Fruit fly (Drosophila melanogaster) whole organism, embryonic: ENCODE data around the gene CG42535.
A peak's percentile ranks its signal among the peaks of the same experiment; 100 is the strongest.

Experiments used
- ATbp ChIP-seq: fragments of 200-800 bp; sonication (Bioruptor generic); optimal IDR thresholded peaks from 2 replicates; lab custom pipeline; 2017; ENCODE audit warnings: missing biosample characterization, mild to moderate bottlenecking, missing genetic modification characterization, missing genetic modification reagents
- Abd-B ChIP-seq: fragments of 200-800 bp; sonication (Bioruptor generic); optimal IDR thresholded peaks from 2 replicates; lab custom pipeline; 2018; ENCODE audit warnings: missing biosample characterization, mild to moderate bottlenecking, missing genetic modification characterization, moderate library complexity
- CG11398 ChIP-seq: fragments of 200-800 bp; sonication (Bioruptor generic); optimal IDR thresholded peaks from 2 replicates; lab custom pipeline; 2016; ENCODE audit warnings: missing biosample characterization, missing genetic modification characterization
- CG12071 ChIP-seq: fragments of 200-800 bp; sonication (Bioruptor generic); optimal IDR thresholded peaks from 3 replicates; lab custom pipeline; 2018; ENCODE audit warnings: missing biosample characterization, mild to moderate bottlenecking, missing genetic modification characterization
- CG12104 ChIP-seq: fragments of 200-800 bp; sonication (Bioruptor generic); optimal IDR thresholded peaks from 3 replicates; lab custom pipeline; 2016; ENCODE audit warnings: missing biosample characterization, missing genetic modification characterization
- CG13624 ChIP-seq: fragments of 200-800 bp; sonication (Bioruptor generic); optimal IDR thresholded peaks from 2 replicates; lab custom pipeline; 2016; ENCODE audit warnings: missing biosample characterization, missing genetic modification characterization
- CG14441 ChIP-seq: fragments of 200-800 bp; sonication (Bioruptor generic); IDR thresholded peaks from 2 replicates; pipeline ENCODE4 v1.3.6; 2022; ENCODE audit warnings: missing biosample characterization, missing genetic modification characterization
- CG15514 ChIP-seq: fragments of 200-800 bp; sonication (Bioruptor generic); optimal IDR thresholded peaks from 3 replicates; lab custom pipeline; 2017; ENCODE audit warnings: missing biosample characterization, missing genetic modification characterization, mild to moderate bottlenecking, moderate library complexity, missing genetic modification reagents
- CG1603 ChIP-seq: fragments of 200-800 bp; sonication (Bioruptor generic); optimal IDR thresholded peaks from 2 replicates; lab custom pipeline; 2019; ENCODE audit warnings: missing biosample characterization, mild to moderate bottlenecking, missing genetic modification characterization, moderate library complexity
- CG16815 ChIP-seq: fragments of 200-800 bp; sonication (Bioruptor generic); optimal IDR thresholded peaks from 3 replicates; lab custom pipeline; 2017; ENCODE audit warnings: missing biosample characterization, mild to moderate bottlenecking, missing genetic modification characterization
- CG17385 ChIP-seq: fragments of 200-800 bp; sonication (Bioruptor generic); optimal IDR thresholded peaks from 3 replicates; lab custom pipeline; 2018; ENCODE audit warnings: missing biosample characterization, mild to moderate bottlenecking, missing genetic modification characterization
- CG1832 ChIP-seq: fragments of 200-800 bp; sonication (Bioruptor generic); optimal IDR thresholded peaks from 2 replicates; lab custom pipeline; 2017; ENCODE audit warnings: missing biosample characterization, mild to moderate bottlenecking, missing genetic modification characterization, inconsistent platforms
- CG2202 ChIP-seq: fragments of 200-800 bp; sonication (Bioruptor generic); optimal IDR thresholded peaks from 2 replicates; lab custom pipeline; 2018; ENCODE audit warnings: missing biosample characterization, mild to moderate bottlenecking, missing genetic modification characterization
- CG4360 ChIP-seq: fragments of 200-800 bp; sonication (Bioruptor generic); IDR thresholded peaks from 2 replicates; pipeline ENCODE4 v1.3.6; 2022; ENCODE audit warnings: missing biosample characterization, missing genetic modification characterization
- CG5180 ChIP-seq: fragments of 200-800 bp; sonication (Bioruptor generic); optimal IDR thresholded peaks from 3 replicates; lab custom pipeline; 2017; ENCODE audit warnings: missing biosample characterization, missing genetic modification characterization, mild to moderate bottlenecking, moderate library complexity, missing genetic modification reagents
- CG5245 ChIP-seq: fragments of 200-800 bp; sonication (Bioruptor generic); optimal IDR thresholded peaks from 3 replicates; lab custom pipeline; 2016; ENCODE audit warnings: missing biosample characterization, missing genetic modification characterization
- CG6175 ChIP-seq: fragments of 200-800 bp; sonication (Bioruptor generic); IDR thresholded peaks from 3 replicates; pipeline ENCODE4 v1.3.6; 2022; ENCODE audit warnings: missing biosample characterization, missing genetic modification characterization
- CG6791 ChIP-seq: fragments of 200-800 bp; sonication (Bioruptor generic); IDR thresholded peaks from 3 replicates; pipeline ENCODE4 v1.3.6; 2022; ENCODE audit warnings: missing biosample characterization, missing genetic modification characterization; ENCODE audit not compliant: partially characterized antibody
- CG8478 ChIP-seq: fragments of >200 bp; optimal IDR thresholded peaks from 2 replicates; lab custom pipeline; 2018
- CG9437 ChIP-seq: fragments of 200-800 bp; sonication (Bioruptor generic); optimal IDR thresholded peaks from 2 replicates; lab custom pipeline; 2018; ENCODE audit warnings: missing biosample characterization, mild to moderate bottlenecking, missing genetic modification characterization
- D19B ChIP-seq: fragments of 200-800 bp; sonication (Bioruptor generic); optimal IDR thresholded peaks from 2 replicates; lab custom pipeline; 2017; ENCODE audit warnings: missing biosample characterization, mild to moderate bottlenecking, missing genetic modification characterization
- Dip2 ChIP-seq: fragments of 200-800 bp; sonication (Bioruptor generic); IDR thresholded peaks from 2 replicates; pipeline ENCODE4 v1.3.6; 2022; ENCODE audit warnings: missing biosample characterization, missing genetic modification characterization
- Ets65A ChIP-seq: fragments of 200-800 bp; sonication (Bioruptor generic); peaks from one replicate; lab custom pipeline; 2016; ENCODE audit warnings: missing biosample characterization, missing genetic modification characterization
- Hr78 ChIP-seq, 2 experiments: fragments of 200-800 bp in 1 of 2; fragments of >200 bp in 1 of 2; sonication (Bioruptor generic) in 1 of 2; optimal IDR thresholded peaks; 2 replicates each; lab custom pipeline; 2017 to 2019; ENCODE audit warnings: missing biosample characterization in 2 of 2, missing genetic modification characterization in 2 of 2, mild to moderate bottlenecking in 1 of 2, moderate library complexity in 1 of 2
- Oaz ChIP-seq: fragments of 200-800 bp; sonication (Bioruptor generic); IDR thresholded peaks from 2 replicates; pipeline ENCODE4 v1.3.6; 2022; ENCODE audit warnings: missing biosample characterization, missing genetic modification characterization
- PHDP ChIP-seq: fragments of 200-800 bp; sonication (Bioruptor generic); optimal IDR thresholded peaks from 3 replicates; lab custom pipeline; 2018; ENCODE audit warnings: missing biosample characterization, mild to moderate bottlenecking, missing genetic modification characterization, moderate library complexity
- Six4 ChIP-seq: fragments of 200-800 bp; sonication (Bioruptor generic); optimal IDR thresholded peaks from 2 replicates; lab custom pipeline; 2016; ENCODE audit warnings: missing biosample characterization, missing genetic modification characterization
- Stat92E ChIP-seq, 3 experiments: fragments of >200 bp in 2 of 3; fragments of 200-800 bp in 1 of 3; sonication (Bioruptor generic) in 1 of 3; optimal IDR thresholded peaks; 2 replicates each; lab custom pipeline; 2017 to 2019; ENCODE audit warnings: missing biosample characterization in 3 of 3, missing genetic modification characterization in 3 of 3, mild to moderate bottlenecking in 1 of 3, moderate library complexity in 1 of 3
- Trl ChIP-seq, 3 experiments: fragments of >200 bp in 2 of 3; fragments of 200-800 bp in 1 of 3; sonication (Bioruptor generic) in 1 of 3; optimal IDR thresholded peaks; 2 replicates in 1 of 3; 3 replicates in 2 of 3; lab custom pipeline; 2016 to 2017; ENCODE audit warnings: missing biosample characterization in 1 of 3, missing genetic modification characterization in 1 of 3
- amos ChIP-seq: fragments of 200-800 bp; sonication (Bioruptor generic); IDR thresholded peaks from 2 replicates; pipeline ENCODE4 v1.3.6; 2022; ENCODE audit warnings: missing biosample characterization, missing genetic modification characterization; ENCODE audit not compliant: partially characterized antibody
- bab2 ChIP-seq: fragments of 200-800 bp; sonication (Bioruptor generic); optimal IDR thresholded peaks from 2 replicates; lab custom pipeline; 2016; ENCODE audit warnings: missing biosample characterization, missing genetic modification characterization
- cad ChIP-seq: fragments of >200 bp; optimal IDR thresholded peaks from 2 replicates; lab custom pipeline; 2017; ENCODE audit warnings: missing biosample characterization, missing genetic modification characterization
- cg ChIP-seq: fragments of 200-800 bp; sonication (Bioruptor generic); optimal IDR thresholded peaks from 3 replicates; lab custom pipeline; 2019; ENCODE audit warnings: missing biosample characterization, mild to moderate bottlenecking, missing genetic modification characterization, moderate library complexity
- chinmo ChIP-seq: fragments of 200-800 bp; sonication (Bioruptor generic); IDR thresholded peaks from 4 replicates; pipeline ENCODE4 v1.3.6; 2022; ENCODE audit warnings: missing biosample characterization, missing genetic modification characterization; ENCODE audit not compliant: partially characterized antibody
- crol ChIP-seq: fragments of 200-800 bp; sonication (Bioruptor generic); IDR thresholded peaks from 2 replicates; pipeline ENCODE4 v1.3.6; 2022; ENCODE audit warnings: missing biosample characterization, missing genetic modification characterization
- cwo ChIP-seq: fragments of 200-800 bp; sonication (Bioruptor generic); optimal IDR thresholded peaks from 3 replicates; lab custom pipeline; 2017; ENCODE audit warnings: missing biosample characterization, missing genetic modification characterization, mild to moderate bottlenecking, moderate library complexity, missing genetic modification reagents
- eve ChIP-seq, 2 experiments: fragments of >200 bp; optimal IDR thresholded peaks; 2 replicates each; lab custom pipeline; 2017; ENCODE audit warnings: missing biosample characterization in 2 of 2, missing genetic modification characterization in 2 of 2
- gcm ChIP-seq: fragments of 200-800 bp; sonication (Bioruptor generic); optimal IDR thresholded peaks from 2 replicates; lab custom pipeline; 2019; ENCODE audit warnings: missing biosample characterization, mild to moderate bottlenecking, missing genetic modification characterization, moderate library complexity
- gsb-n ChIP-seq: fragments of 200-800 bp; sonication (Bioruptor generic); optimal IDR thresholded peaks from 3 replicates; lab custom pipeline; 2018; ENCODE audit warnings: missing biosample characterization, mild to moderate bottlenecking, missing genetic modification characterization
- insv ChIP-seq, 2 experiments: fragments of 200-800 bp; sonication (Bioruptor generic); optimal IDR thresholded peaks; 3 replicates each; lab custom pipeline; 2016 to 2018; ENCODE audit warnings: missing biosample characterization in 2 of 2, missing genetic modification characterization in 2 of 2
- kah ChIP-seq: fragments of 200-800 bp; sonication (Bioruptor generic); optimal IDR thresholded peaks from 2 replicates; lab custom pipeline; 2018; ENCODE audit warnings: missing biosample characterization, mild to moderate bottlenecking, missing genetic modification characterization
- mam ChIP-seq: fragments of 200-800 bp; sonication (Bioruptor generic); optimal IDR thresholded peaks from 3 replicates; lab custom pipeline; 2016; ENCODE audit warnings: missing biosample characterization, missing genetic modification characterization
- otp ChIP-seq: fragments of 200-800 bp; sonication (Bioruptor generic); IDR thresholded peaks from 3 replicates; pipeline ENCODE4, ENCODE4 v1.3.6; 2022; ENCODE audit warnings: missing biosample characterization, missing genetic modification characterization
- pnt ChIP-seq: fragments of 200-800 bp; sonication (Bioruptor generic); optimal IDR thresholded peaks from 3 replicates; lab custom pipeline; 2016; ENCODE audit warnings: missing biosample characterization, missing genetic modification characterization
- pros ChIP-seq: fragments of 200-800 bp; sonication (Bioruptor generic); optimal IDR thresholded peaks from 3 replicates; lab custom pipeline; 2019; ENCODE audit warnings: missing biosample characterization, mild to moderate bottlenecking, missing genetic modification characterization, moderate library complexity
- psq ChIP-seq: fragments of 200-800 bp; sonication (Bioruptor generic); optimal IDR thresholded peaks from 2 replicates; lab custom pipeline; 2017; ENCODE audit warnings: missing biosample characterization, missing genetic modification characterization
- ranshi ChIP-seq: fragments of 200-800 bp; sonication (Bioruptor generic); IDR thresholded peaks from 2 replicates; pipeline ENCODE4 v1.3.6; 2022; ENCODE audit warnings: missing biosample characterization, missing genetic modification characterization
- sens ChIP-seq: fragments of 200-800 bp; sonication (Bioruptor generic); peaks from one replicate; lab custom pipeline; 2016; ENCODE audit warnings: missing biosample characterization, missing genetic modification characterization
- sr ChIP-seq: fragments of 200-800 bp; sonication (Bioruptor generic); IDR thresholded peaks from 3 replicates; pipeline ENCODE4 v1.3.6; 2022; ENCODE audit warnings: missing biosample characterization, missing genetic modification characterization
- trem ChIP-seq: fragments of 200-800 bp; optimal IDR thresholded peaks from 3 replicates; lab custom pipeline; 2019; ENCODE audit warnings: missing biosample characterization, mild to moderate bottlenecking, missing genetic modification characterization, moderate library complexity

CG42535 gene

dm6 chr3L:10667341-10667740 is 36.6 kb upstream of the CG42535 start (continued):
- TF ChIP-seq cg (peak; percentile 77), CG2202 (no peak), sr (no peak), CG5180 (GFP tag; lab: Kevin White, UChicago) (no peak), PHDP (no peak), CG9437 (no peak), D19B (GFP tag; lab: Kevin White, UChicago) (no peak), trem (no peak), insv (GFP tag; optimal IDR thresholded peaks at IDR 0.05; lab: Kevin White, UChicago) (no peak), CG12104 (no peak), CG1603 (tag; lab: Kevin White, UChicago) (no peak), Six4 (GFP tag; lab: Kevin White, UChicago) (no peak), CG14441 (GFP tag; lab: Robert Waterston, UW) (no peak), CG17385 (GFP tag; lab: Kevin White, UChicago) (peak; percentile 45), CG16815 (GFP tag; lab: Kevin White, UChicago) (no peak)

DNA sequence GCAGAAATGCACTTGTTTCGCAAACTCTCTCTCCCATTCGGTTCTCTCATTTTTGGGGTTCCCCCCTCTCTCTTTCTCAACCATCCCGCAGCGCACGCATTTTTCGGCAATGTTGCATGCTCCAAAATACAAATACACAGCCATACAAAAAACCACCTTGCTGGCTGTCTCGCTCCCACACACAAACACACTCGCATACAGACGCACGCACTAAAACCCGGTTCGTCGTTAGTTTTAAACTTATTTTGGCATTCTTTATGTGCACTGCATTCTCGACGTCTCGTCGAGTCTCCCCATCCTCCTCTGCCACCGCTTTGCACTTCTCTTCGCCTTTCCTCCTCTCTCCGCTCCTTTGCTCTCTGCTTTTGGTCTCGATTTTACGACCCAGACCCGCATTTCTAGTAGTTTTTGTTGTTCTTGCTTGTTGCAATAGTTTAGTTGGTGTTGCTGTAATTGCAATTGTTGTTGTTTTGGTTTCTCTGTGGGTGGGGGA is 35.8 kb upstream of the CG42535 start:
- TF ChIP-seq mam: no peak
- TF ChIP-seq CG11398 (GFP tag; lab: Kevin White, UChicago): peak; percentile 0
- TF ChIP-seq Trl (optimal IDR thresholded peaks at IDR 0.05; lab: Kevin White, UChicago): peak; percentile 4 to 16
- no peak for TF ChIP-seq Trl (GFP tag; optimal IDR thresholded peaks at IDR 0.05; lab: Kevin White, UChicago)
- TF ChIP-seq Abd-B (GFP tag; lab: Kevin White, UChicago): no peak
- peak; percentile 20 for TF ChIP-seq Ets65A (GFP tag; lab: Kevin White, UChicago)
- no peak for TF ChIP-seq pnt (GFP tag; lab: Kevin White, UChicago)
- no peak for TF ChIP-seq cwo (GFP tag; lab: Kevin White, UChicago)
- TF ChIP-seq bab2: no peak
- peak; percentile 95 for TF ChIP-seq gcm
- TF ChIP-seq ranshi: no peak
- TF ChIP-seq pros: peak; percentile 15
- peak; percentile 15 for TF ChIP-seq cad (GFP tag; lab: Kevin White, UChicago)
- peak; percentile 68; the same call in 2 of the 3 replicates for TF ChIP-seq CG6791 (GFP tag; lab: Robert Waterston, UW)
- TF ChIP-seq Stat92E (GFP tag; optimal IDR thresholded peaks at IDR 0.05; lab: Kevin White, UChicago): no peak
- no peak for TF ChIP-seq amos (GFP tag; lab: Robert Waterston, UW)
- TF ChIP-seq psq: peak; percentile 45
- TF ChIP-seq gsb-n: no peak
- TF ChIP-seq CG6175 (GFP tag; lab: Robert Waterston, UW): peak; percentile 37; the same call in 1 of the 3 replicates
- TF ChIP-seq ATbp (GFP tag; lab: Kevin White, UChicago): no peak
- TF ChIP-seq CG13624 (GFP tag; lab: Kevin White, UChicago): no peak
- TF ChIP-seq CG12071 (GFP tag; lab: Kevin White, UChicago): no peak
- TF ChIP-seq CG8478 (lab: Kevin White, UChicago): no peak
- TF ChIP-seq Oaz: no peak
- peak; percentile 33 for TF ChIP-seq CG15514 (GFP tag; lab: Kevin White, UChicago)
- no peak for TF ChIP-seq eve (GFP tag; optimal IDR thresholded peaks at IDR 0.05; lab: Kevin White, UChicago)
- peak; percentile 76 for TF ChIP-seq CG4360 (GFP tag; lab: Robert Waterston, UW)
- TF ChIP-seq CG5245 (GFP tag; lab: Kevin White, UChicago): peak; percentile 57
- TF ChIP-seq cg: peak; percentile 43
- TF ChIP-seq kah (GFP tag; lab: Kevin White, UChicago): peak; percentile 70
- TF ChIP-seq CG1832: peak; percentile 25
- TF ChIP-seq chinmo: 0 out of 4 replicates have a peak, but pooled peaks have one; percentile 14
- no peak for TF ChIP-seq Hr78 (GFP tag; optimal IDR thresholded peaks at IDR 0.05; lab: Kevin White, UChicago)
- TF ChIP-seq crol (GFP tag; lab: Robert Waterston, UW): peak; percentile 81
- TF ChIP-seq sens (GFP tag; lab: Kevin White, UChicago): peak; percentile 46
- peak; percentile 42; the same call in 1 of the 3 replicates for TF ChIP-seq otp
- TF ChIP-seq Dip2 (GFP tag; lab: Robert Waterston, UW): no peak
